Fruit fly (Drosophila melanogaster) whole organism, prepupa: ENCODE measurements around the gene Ir92a.

ENCODE experiments used
- Blimp-1 ChIP-seq: fragments of 200-800 bp; sonication (Bioruptor generic); optimal IDR thresholded peaks from 3 replicates; lab custom pipeline; 2017; ENCODE audit warnings: missing biosample characterization, missing genetic modification characterization, mild to moderate bottlenecking, moderate library complexity, missing genetic modification reagents
- CG10631 ChIP-seq: fragments of 200-800 bp; sonication (Bioruptor generic); optimal IDR thresholded peaks from 2 replicates; lab custom pipeline; 2016; ENCODE audit warnings: missing biosample characterization, missing genetic modification characterization
- CG10669 ChIP-seq: fragments of 200-800 bp; sonication (Bioruptor generic); optimal IDR thresholded peaks from 3 replicates; lab custom pipeline; 2018; ENCODE audit warnings: missing biosample characterization, mild to moderate bottlenecking, missing genetic modification characterization, moderate library complexity
- CG11294 ChIP-seq: fragments of 200-800 bp; sonication (Bioruptor generic); IDR thresholded peaks from 2 replicates; pipeline ENCODE4 v1.3.6; 2022; ENCODE audit warnings: missing biosample characterization, missing genetic modification characterization
- CG11902 ChIP-seq: fragments of 200-800 bp; sonication (Bioruptor generic); optimal IDR thresholded peaks from 3 replicates; lab custom pipeline; 2016; ENCODE audit warnings: missing biosample characterization, missing genetic modification characterization
- CG15336 ChIP-seq: fragments of 200-800 bp; sonication (Bioruptor generic); IDR thresholded peaks from 2 replicates; pipeline ENCODE4 v1.3.6; 2022; ENCODE audit warnings: missing biosample characterization, missing genetic modification characterization
- CG1621 ChIP-seq: fragments of 200-800 bp; sonication (Bioruptor generic); optimal IDR thresholded peaks from 3 replicates; lab custom pipeline; 2018; ENCODE audit warnings: missing biosample characterization, mild to moderate bottlenecking, missing genetic modification characterization
- CG16779 ChIP-seq: fragments of 200-800 bp; sonication (Bioruptor generic); optimal IDR thresholded peaks from 3 replicates; lab custom pipeline; 2017; ENCODE audit warnings: missing biosample characterization, mild to moderate bottlenecking, missing genetic modification characterization
- CG32006 ChIP-seq: fragments of 200-800 bp; sonication (Bioruptor generic); optimal IDR thresholded peaks from 3 replicates; lab custom pipeline; 2017; ENCODE audit warnings: missing biosample characterization, mild to moderate bottlenecking, missing genetic modification characterization
- CG34406 ChIP-seq: fragments of 200-800 bp; sonication (Bioruptor generic); optimal IDR thresholded peaks from 3 replicates; lab custom pipeline; 2016; ENCODE audit warnings: missing biosample characterization, missing genetic modification characterization
- CG3919 ChIP-seq: fragments of 200-800 bp; sonication (Bioruptor generic); optimal IDR thresholded peaks from 3 replicates; lab custom pipeline; 2016; ENCODE audit warnings: missing biosample characterization, missing genetic modification characterization
- CG4318 ChIP-seq: fragments of 200-800 bp; sonication (Bioruptor generic); optimal IDR thresholded peaks from 3 replicates; lab custom pipeline; 2017; ENCODE audit warnings: missing biosample characterization, mild to moderate bottlenecking, missing genetic modification characterization
- CG6163 ChIP-seq: fragments of 200-800 bp; sonication (Bioruptor generic); IDR thresholded peaks from 3 replicates; pipeline ENCODE4 v1.3.6; 2022; ENCODE audit warnings: missing biosample characterization, missing genetic modification characterization
- CG6276 ChIP-seq: fragments of 200-800 bp; sonication (Bioruptor generic); optimal IDR thresholded peaks from 2 replicates; lab custom pipeline; 2017; ENCODE audit warnings: missing biosample characterization, mild to moderate bottlenecking, missing genetic modification characterization
- CG6808 ChIP-seq: fragments of 200-800 bp; sonication (Bioruptor generic); optimal IDR thresholded peaks from 3 replicates; lab custom pipeline; 2017; ENCODE audit warnings: missing biosample characterization, missing genetic modification characterization, mild to moderate bottlenecking, moderate library complexity, missing genetic modification reagents
- CG6854 ChIP-seq: fragments of 200-800 bp; sonication (Bioruptor generic); optimal IDR thresholded peaks from 2 replicates; lab custom pipeline; 2017; ENCODE audit warnings: missing biosample characterization, mild to moderate bottlenecking, missing genetic modification characterization
- CG7368 ChIP-seq: fragments of 200-800 bp; sonication (Bioruptor generic); optimal IDR thresholded peaks from 3 replicates; lab custom pipeline; 2016; ENCODE audit warnings: missing biosample characterization, missing genetic modification characterization
- CG8119 ChIP-seq: fragments of 200-800 bp; sonication (Bioruptor generic); IDR thresholded peaks from 3 replicates; pipeline ENCODE4 v1.3.6; 2022; ENCODE audit warnings: missing biosample characterization, missing genetic modification characterization
- CG8319 ChIP-seq: fragments of 200-800 bp; sonication (Bioruptor generic); optimal IDR thresholded peaks from 3 replicates; lab custom pipeline; 2016; ENCODE audit warnings: missing biosample characterization, missing genetic modification characterization
- CG8632 ChIP-seq: fragments of 200-800 bp; sonication (Bioruptor generic); optimal IDR thresholded peaks from 3 replicates; lab custom pipeline; 2016; ENCODE audit warnings: missing biosample characterization, missing genetic modification characterization
- CG9139 ChIP-seq: fragments of 200-800 bp; sonication (Bioruptor generic); optimal IDR thresholded peaks from 3 replicates; lab custom pipeline; 2017; ENCODE audit warnings: missing biosample characterization, mild to moderate bottlenecking, missing genetic modification characterization
- Eip78C ChIP-seq: fragments of 200-800 bp; sonication (Bioruptor generic); peaks from one replicate; lab custom pipeline; 2016; ENCODE audit warnings: missing biosample characterization, missing genetic modification characterization
- Ets21C ChIP-seq: fragments of 200-800 bp; sonication (Bioruptor generic); optimal IDR thresholded peaks from 3 replicates; lab custom pipeline; 2016; ENCODE audit warnings: missing biosample characterization, missing genetic modification characterization
- Ets96B ChIP-seq: fragments of 200-800 bp; optimal IDR thresholded peaks from 2 replicates; lab custom pipeline; 2019; ENCODE audit warnings: missing biosample characterization, mild to moderate bottlenecking, missing genetic modification characterization, moderate library complexity
- Gug ChIP-seq: fragments of 200-800 bp; sonication (Bioruptor generic); IDR thresholded peaks from 2 replicates; pipeline ENCODE4 v1.3.6; 2022; ENCODE audit warnings: missing biosample characterization, missing genetic modification characterization
- Hr39 ChIP-seq: fragments of 200-800 bp; sonication (Bioruptor generic); optimal IDR thresholded peaks from 2 replicates; lab custom pipeline; 2016; ENCODE audit warnings: missing biosample characterization, missing genetic modification characterization
- Hr4 ChIP-seq: fragments of 200-800 bp; sonication (Bioruptor generic); optimal IDR thresholded peaks from 3 replicates; lab custom pipeline; 2016; ENCODE audit warnings: missing biosample characterization, missing genetic modification characterization
- Lpt ChIP-seq: fragments of 200-800 bp; sonication (Bioruptor generic); optimal IDR thresholded peaks from 3 replicates; lab custom pipeline; 2016; ENCODE audit warnings: missing biosample characterization, missing genetic modification characterization
- Met ChIP-seq: fragments of 200-800 bp; sonication (Bioruptor generic); optimal IDR thresholded peaks from 3 replicates; lab custom pipeline; 2016; ENCODE audit warnings: missing biosample characterization, missing genetic modification characterization
- Smox ChIP-seq: fragments of 200-800 bp; sonication (Bioruptor generic); optimal IDR thresholded peaks from 3 replicates; lab custom pipeline; 2016; ENCODE audit warnings: missing biosample characterization, missing genetic modification characterization
- Sox14 ChIP-seq: fragments of 200-800 bp; sonication (Bioruptor generic); optimal IDR thresholded peaks from 3 replicates; lab custom pipeline; 2016; ENCODE audit warnings: missing biosample characterization, missing genetic modification characterization
- Sox15 ChIP-seq: fragments of 200-800 bp; sonication (Bioruptor generic); optimal IDR thresholded peaks from 3 replicates; lab custom pipeline; 2016; ENCODE audit warnings: missing biosample characterization, missing genetic modification characterization
- achi ChIP-seq: fragments of 200-800 bp; sonication (Bioruptor generic); optimal IDR thresholded peaks from 3 replicates; lab custom pipeline; 2016; ENCODE audit warnings: missing biosample characterization, missing genetic modification characterization
- acj6 ChIP-seq: fragments of 200-800 bp; sonication (Bioruptor generic); optimal IDR thresholded peaks from 3 replicates; lab custom pipeline; 2016; ENCODE audit warnings: missing biosample characterization, missing genetic modification characterization
- dac ChIP-seq: fragments of 200-800 bp; sonication (Bioruptor generic); optimal IDR thresholded peaks from 2 replicates; lab custom pipeline; 2017; ENCODE audit warnings: missing biosample characterization, mild to moderate bottlenecking, missing genetic modification characterization
- dsx ChIP-seq: fragments of 200-800 bp; optimal IDR thresholded peaks from 3 replicates; lab custom pipeline; 2019; ENCODE audit warnings: missing biosample characterization, mild to moderate bottlenecking, missing genetic modification characterization, moderate library complexity; ENCODE audit not compliant: poor library complexity, severe bottlenecking
- esn ChIP-seq: fragments of 200-800 bp; sonication (Bioruptor generic); optimal IDR thresholded peaks from 2 replicates; lab custom pipeline; 2016; ENCODE audit warnings: missing biosample characterization, mild to moderate bottlenecking, missing genetic modification characterization, moderate library complexity
- fd59A ChIP-seq: fragments of 200-800 bp; sonication (Bioruptor generic); optimal IDR thresholded peaks from 2 replicates; lab custom pipeline; 2017; ENCODE audit warnings: missing biosample characterization, mild to moderate bottlenecking, missing genetic modification characterization, missing genetic modification reagents
- lz ChIP-seq: fragments of 200-800 bp; sonication (Bioruptor generic); optimal IDR thresholded peaks from 3 replicates; lab custom pipeline; 2016; ENCODE audit warnings: missing biosample characterization, missing genetic modification characterization
- pdm3 ChIP-seq: fragments of 200-800 bp; sonication (Bioruptor generic); optimal IDR thresholded peaks from 3 replicates; lab custom pipeline; 2016; ENCODE audit warnings: missing biosample characterization, missing genetic modification characterization
- salr ChIP-seq, 2 experiments: fragments of 200-800 bp; sonication (Bioruptor generic); optimal IDR thresholded peaks; 3 replicates each; lab custom pipeline; 2016 to 2018; ENCODE audit warnings: missing biosample characterization in 2 of 2, missing genetic modification characterization in 2 of 2, mild to moderate bottlenecking in 1 of 2
- spab ChIP-seq: fragments of 200-800 bp; sonication (Bioruptor generic); optimal IDR thresholded peaks from 2 replicates; lab custom pipeline; 2017; ENCODE audit warnings: missing biosample characterization, mild to moderate bottlenecking, missing genetic modification characterization, missing genetic modification reagents
- svp ChIP-seq: fragments of 200-800 bp; sonication (Bioruptor generic); peaks from one replicate; lab custom pipeline; 2016; ENCODE audit warnings: missing biosample characterization, missing genetic modification characterization
- vri ChIP-seq: fragments of 200-800 bp; sonication (Bioruptor generic); optimal IDR thresholded peaks from 3 replicates; lab custom pipeline; 2016; ENCODE audit warnings: missing biosample characterization, mild to moderate bottlenecking, missing genetic modification characterization

Ir92a gene

dm6 chr3R:20308972-20309660 is 29.7 kb upstream of the Ir92a start, which contains the start of gene Orp8 (continued):
- peak; percentile 42 for TF ChIP-seq CG10669
- TF ChIP-seq Sox15 (GFP tag; lab: Kevin White, UChicago): no peak
- no peak for TF ChIP-seq esn (GFP tag; lab: Kevin White, UChicago)
- peak in 1 of 2 experiments; percentile 42 for TF ChIP-seq salr (GFP tag; optimal IDR thresholded peaks at IDR 0.05; lab: Kevin White, UChicago)
- TF ChIP-seq pdm3 (GFP tag; lab: Kevin White, UChicago): no peak
- no peak for TF ChIP-seq fd59A (GFP tag; lab: Kevin White, UChicago)
- TF ChIP-seq Gug (GFP tag; lab: Robert Waterston, UW): peak; percentile 43
- TF ChIP-seq Lpt: peak; percentile 88
- peak; percentile 85 for TF ChIP-seq CG8119 (GFP tag; lab: Robert Waterston, UW)
- no peak for TF ChIP-seq Smox (GFP tag; lab: Kevin White, UChicago)
- TF ChIP-seq acj6 (GFP tag; lab: Kevin White, UChicago): no peak
- TF ChIP-seq Hr4 (GFP tag; lab: Kevin White, UChicago): no peak
- TF ChIP-seq CG34406 (GFP tag; lab: Kevin White, UChicago): peak; percentile 24
- no peak for TF ChIP-seq lz (GFP tag; lab: Kevin White, UChicago)
- TF ChIP-seq CG9139 (GFP tag; lab: Kevin White, UChicago): peak; percentile 75
- peak; percentile 37 for TF ChIP-seq Ets96B (tag; lab: Kevin White, UChicago)
- peak; percentile 43 for TF ChIP-seq spab (GFP tag; lab: Kevin White, UChicago)
- peak; percentile 90 for TF ChIP-seq Eip78C (GFP tag; lab: Kevin White, UChicago)
- TF ChIP-seq CG32006 (GFP tag; lab: Kevin White, UChicago): peak; percentile 31
- peak; percentile 99 for TF ChIP-seq Blimp-1
- TF ChIP-seq vri (GFP tag; lab: Kevin White, UChicago): peak; percentile 98
- peak; percentile 88 for TF ChIP-seq CG16779 (tag; lab: Kevin White, UChicago)

- TF ChIP-seq CG6276 (GFP tag; lab: Kevin White, UChicago): no peak
- peak; percentile 13; the same call in 1 of the 3 replicates for TF ChIP-seq CG6163 (GFP tag; lab: Robert Waterston, UW)
- TF ChIP-seq CG8632 (GFP tag; lab: Kevin White, UChicago): no peak
- no peak for TF ChIP-seq Sox14 (GFP tag; lab: Kevin White, UChicago)
- TF ChIP-seq CG6854 (GFP tag; lab: Kevin White, UChicago): no peak
- peak; percentile 33 for TF ChIP-seq Eip78C (GFP tag; lab: Kevin White, UChicago)
- no peak for TF ChIP-seq Lpt
- TF ChIP-seq achi (GFP tag; lab: Kevin White, UChicago): no peak
- TF ChIP-seq svp (GFP tag; lab: Kevin White, UChicago): peak; percentile 66
- no peak for TF ChIP-seq dsx (GFP tag; lab: Kevin White, UChicago)
- no peak for TF ChIP-seq CG6808 (GFP tag; lab: Kevin White, UChicago)
- no peak; the same call in 1 of the 2 replicates for TF ChIP-seq Gug (GFP tag; lab: Robert Waterston, UW)
- TF ChIP-seq esn (GFP tag; lab: Kevin White, UChicago): peak; percentile 3
- TF ChIP-seq CG8319 (GFP tag; lab: Kevin White, UChicago): no peak
- no peak for TF ChIP-seq CG34406 (GFP tag; lab: Kevin White, UChicago)
- TF ChIP-seq CG10631 (GFP tag; lab: Kevin White, UChicago): no peak
- no peak for TF ChIP-seq Smox (GFP tag; lab: Kevin White, UChicago)
- no peak for TF ChIP-seq CG8119 (GFP tag; lab: Robert Waterston, UW)
- TF ChIP-seq spab (GFP tag; lab: Kevin White, UChicago): no peak
- no peak for TF ChIP-seq fd59A (GFP tag; lab: Kevin White, UChicago)
- no peak for TF ChIP-seq CG15336
- TF ChIP-seq CG11294 (GFP tag; lab: Robert Waterston, UW): peak; percentile 6; the same call in 1 of the 2 replicates
- no peak for TF ChIP-seq CG7368
- TF ChIP-seq pdm3 (GFP tag; lab: Kevin White, UChicago): no peak
- TF ChIP-seq CG11902 (GFP tag; lab: Kevin White, UChicago): peak; percentile 31
- no peak for TF ChIP-seq Ets21C (GFP tag; lab: Kevin White, UChicago)
- no peak for TF ChIP-seq CG9139 (GFP tag; lab: Kevin White, UChicago)
- TF ChIP-seq CG1621 (tag; lab: Kevin White, UChicago): no peak
- no peak for TF ChIP-seq Hr39 (GFP tag; lab: Kevin White, UChicago)
- no peak for TF ChIP-seq CG3919 (GFP tag; lab: Kevin White, UChicago)
- no peak for TF ChIP-seq Met (GFP tag; lab: Kevin White, UChicago)
- no peak for TF ChIP-seq CG4318 (GFP tag; lab: Kevin White, UChicago)
- no peak for TF ChIP-seq CG16779 (tag; lab: Kevin White, UChicago)
- TF ChIP-seq dac (GFP tag; lab: Kevin White, UChicago): no peak
These were observed 28.9 kb upstream of the Ir92a start for dm6 chr3R:20309661-20310497.
